Worm (Caenorhabditis elegans): ENCODE results near the gene ctl-1.
"Not testable (repeated sequence)": the region's sequence is repeated elsewhere in the genome, so short reads cannot be mapped to it uniquely, and the experiment has no call there.

ctl-1 gene

ce11 chrII:14306160-14306559 lies at the start of gene ctl-1:
Gene ctl-1, minus strand, starts transcription at chrII:14306260.
- not testable (repeated sequence) for TF ChIP-seq dao-5, W03F9.2, him-1 (tag; optimal IDR thresholded peaks at IDR 0.05)

ce11 chrII:14351352-14351751 lies 45.3 kb upstream of the ctl-1 start:
- TF ChIP-seq him-1 (tag; optimal IDR thresholded peaks at IDR 0.05), result no peak
- TF ChIP-seq dao-5 (tag; optimal IDR thresholded peaks at IDR 0.05), result no peak
- no peak for TF ChIP-seq W03F9.2 (tag; optimal IDR thresholded peaks at IDR 0.05)

ce11 chrII:14350768-14351167 lies 44.7 kb upstream of the ctl-1 start:
- no peak for TF ChIP-seq him-1 (tag; optimal IDR thresholded peaks at IDR 0.05)
- TF ChIP-seq W03F9.2 (tag; optimal IDR thresholded peaks at IDR 0.05), result no peak
- TF ChIP-seq dao-5 (tag; optimal IDR thresholded peaks at IDR 0.05), result peak; percentile 21

- no peak for TF ChIP-seq dao-5 (tag; optimal IDR thresholded peaks at IDR 0.05)
- TF ChIP-seq him-1 (tag; optimal IDR thresholded peaks at IDR 0.05), result no peak
- peak; percentile 96 for TF ChIP-seq W03F9.2 (tag; optimal IDR thresholded peaks at IDR 0.05)
These were observed 43.4 kb upstream of the ctl-1 start, which contains the start of the genes Y54G11A.17, lin-7 and elof-1 for ce11 chrII:14349356-14349923. Gene Y54G11A.17, minus strand, starts transcription at chrII:14349406. Gene lin-7, minus strand, starts transcription at chrII:14349406. Gene elof-1, plus strand, starts transcription at chrII:14349738.

ce11 chrII:14346243-14346642 lies 40.2 kb upstream of the ctl-1 start, which contains the start of gene Y54G11A.9:
Gene Y54G11A.9, minus strand, starts transcription at chrII:14346438.
- TF ChIP-seq W03F9.2, him-1, dao-5 (tag; optimal IDR thresholded peaks at IDR 0.05): not testable (repeated sequence)

- TF ChIP-seq dao-5, him-1, W03F9.2 (tag; optimal IDR thresholded peaks at IDR 0.05): not testable (repeated sequence)
These were observed 38.1 kb upstream of the ctl-1 start, which contains the start of gene ddl-3 for ce11 chrII:14344166-14344565. Gene ddl-3, minus strand, starts transcription at chrII:14344454.

- no peak for TF ChIP-seq dao-5 (tag; optimal IDR thresholded peaks at IDR 0.05)
- no peak for TF ChIP-seq him-1 (tag; optimal IDR thresholded peaks at IDR 0.05)
These were observed 15.2 kb upstream of the ctl-1 start for ce11 chrII:14321225-14321624.

ce11 chrII:14319227-14319626 lies 13.2 kb upstream of the ctl-1 start:
- no peak for TF ChIP-seq him-1 (tag; optimal IDR thresholded peaks at IDR 0.05)
- TF ChIP-seq W03F9.2 (tag; optimal IDR thresholded peaks at IDR 0.05), result no peak
- TF ChIP-seq dao-5 (tag; optimal IDR thresholded peaks at IDR 0.05), result no peak

ce11 chrII:14318027-14318426 lies 12.0 kb upstream of the ctl-1 start, which contains the start of gene Y54G11A.14:
Gene Y54G11A.14, plus strand, starts transcription at chrII:14318158.
- TF ChIP-seq him-1 (tag; optimal IDR thresholded peaks at IDR 0.05) (no peak), dao-5 (tag; optimal IDR thresholded peaks at IDR 0.05) (no peak), W03F9.2 (tag; optimal IDR thresholded peaks at IDR 0.05) (no peak)

- TF ChIP-seq W03F9.2 (tag; optimal IDR thresholded peaks at IDR 0.05) (no peak), him-1 (tag; optimal IDR thresholded peaks at IDR 0.05) (no peak), dao-5 (tag; optimal IDR thresholded peaks at IDR 0.05) (no peak)
These were observed 6.1 kb upstream of the ctl-1 start for ce11 chrII:14312182-14312581.

ce11 chrII:14311537-14311936 lies 5.5 kb upstream of the ctl-1 start:
- no peak for TF ChIP-seq W03F9.2 (tag; optimal IDR thresholded peaks at IDR 0.05)
- no peak for TF ChIP-seq him-1 (tag; optimal IDR thresholded peaks at IDR 0.05)
- TF ChIP-seq dao-5 (tag; optimal IDR thresholded peaks at IDR 0.05), result no peak

- TF ChIP-seq him-1 (tag; optimal IDR thresholded peaks at IDR 0.05), result no peak
These were observed 4.8 kb upstream of the ctl-1 start, which contains the start of gene ctl-3 for ce11 chrII:14310729-14311388. Gene ctl-3, minus strand, starts transcription at chrII:14310779.

ce11 chrII:14301927-14302326 lies 4.1 kb downstream of the ctl-1 start, which contains the start of gene ctl-2:
Gene ctl-2, minus strand, starts transcription at chrII:14302027.
- not testable (repeated sequence) for TF ChIP-seq him-1, dao-5, W03F9.2 (tag; optimal IDR thresholded peaks at IDR 0.05)

ce11 chrII:14299254-14299759 lies 6.8 kb downstream of the ctl-1 start:
- TF ChIP-seq him-1 (tag; optimal IDR thresholded peaks at IDR 0.05) (no peak), W03F9.2 (tag; optimal IDR thresholded peaks at IDR 0.05) (no peak), dao-5 (tag; optimal IDR thresholded peaks at IDR 0.05) (no peak)

Data from whole organism, L4/young adult.